Fruit fly (Drosophila melanogaster) whole organism, wandering third instar larva: Measurements from ENCODE around the gene CG16959.
A peak's percentile ranks its signal among the peaks of the same experiment; 100 is the strongest.

Experiments used
- CrebA ChIP-seq: fragments of 200-800 bp; sonication (Bioruptor generic); optimal IDR thresholded peaks from 2 replicates; lab custom pipeline; 2016; ENCODE audit warnings: missing biosample characterization, mild to moderate bottlenecking, missing genetic modification characterization, borderline replicate concordance
- Dfd ChIP-seq: fragments of >200 bp; optimal IDR thresholded peaks from 2 replicates; lab custom pipeline; 2017; ENCODE audit warnings: missing biosample characterization, missing genetic modification characterization
- GATAd ChIP-seq: sonication (Bioruptor generic); optimal IDR thresholded peaks from 2 replicates; lab custom pipeline; 2016; ENCODE audit warnings: missing biosample characterization, missing genetic modification characterization
- Jra ChIP-seq: sonication (Bioruptor generic); optimal IDR thresholded peaks from 2 replicates; lab custom pipeline; 2016; ENCODE audit warnings: missing biosample characterization, missing genetic modification characterization
- Vsx2 ChIP-seq: fragments of 200-300, 225-300 bp; sonication (Bioruptor generic); optimal IDR thresholded peaks from 2 replicates; lab custom pipeline; 2018; ENCODE audit warnings: missing biosample characterization, missing genetic modification characterization; ENCODE audit not compliant: partially characterized antibody
- dsf ChIP-seq: sonication (Bioruptor generic); optimal IDR thresholded peaks from 2 replicates; lab custom pipeline; 2016; ENCODE audit warnings: missing biosample characterization, missing genetic modification characterization, borderline replicate concordance
- pan ChIP-seq: fragments of >200 bp; optimal IDR thresholded peaks from 2 replicates; lab custom pipeline; 2017
- psq ChIP-seq: fragments of 200-800 bp; sonication (Bioruptor generic); optimal IDR thresholded peaks from 3 replicates; lab custom pipeline; 2017; ENCODE audit warnings: missing biosample characterization, mild to moderate bottlenecking, missing genetic modification characterization, moderate library complexity
- usp ChIP-seq: fragments of >200 bp; optimal IDR thresholded peaks from 2 replicates; lab custom pipeline; 2017; ENCODE audit warnings: missing biosample characterization, missing genetic modification characterization
- woc ChIP-seq: sonication (Bioruptor generic); optimal IDR thresholded peaks from 2 replicates; lab custom pipeline; 2016; ENCODE audit warnings: missing biosample characterization, mild to moderate bottlenecking, missing genetic modification characterization

- TF ChIP-seq dsf (GFP tag; lab: Kevin White, UChicago) (no peak), Vsx2 (no peak), usp (GFP tag; lab: Kevin White, UChicago) (no peak), pan (lab: Kevin White, UChicago) (no peak), GATAd (GFP tag; lab: Kevin White, UChicago) (no peak), Jra (peak; percentile 5), CrebA (GFP tag; lab: Kevin White, UChicago) (no peak), psq (peak; percentile 0), Dfd (GFP tag; lab: Kevin White, UChicago) (no peak), woc (GFP tag; lab: Kevin White, UChicago) (peak; percentile 2)
These were observed 31.1 kb downstream of the CG16959 start for dm6 chr3L:15093929-15094588.
